Worm (Caenorhabditis elegans) whole organism, L1 larva: Measurements from ENCODE around the gene C29E4.12.

Experiments
- C16A3.4 ChIP-seq: fragments of 150-350 bp; optimal IDR thresholded peaks from 2 replicates; lab custom pipeline; 2014; ENCODE audit warnings: missing biosample characterization, missing genetic modification characterization
- C34B4.2 ChIP-seq: sonication (generic microtip); optimal IDR thresholded peaks from 2 replicates; lab custom pipeline; 2017; ENCODE audit warnings: mild to moderate bottlenecking, missing genetic modification characterization, missing compliant biosample characterization
- Y116A8C.19 ChIP-seq: sonication (generic microtip); optimal IDR thresholded peaks from 2 replicates; lab custom pipeline; 2016; ENCODE audit warnings: missing compliant biosample characterization, missing genetic modification characterization, borderline replicate concordance
- aha-1 ChIP-seq: fragments of 150-350 bp; optimal IDR thresholded peaks from 2 replicates; lab custom pipeline; 2014; ENCODE audit warnings: missing biosample characterization, missing genetic modification characterization
- ceh-8 ChIP-seq: fragments of 200-800 bp; sonication (Bioruptor generic); optimal IDR thresholded peaks from 2 replicates; lab custom pipeline; 2018; ENCODE audit warnings: mild to moderate bottlenecking, missing genetic modification characterization, moderate library complexity, missing compliant biosample characterization
- ceh-82 ChIP-seq, 3 experiments: fragments of 150-350 bp in 1 of 3; sonication (generic microtip) in 2 of 3; optimal IDR thresholded peaks; 2 replicates each; lab custom pipeline; 2014 to 2017; ENCODE audit warnings: missing biosample characterization in 3 of 3, missing genetic modification characterization in 3 of 3
- ceh-88 ChIP-seq: fragments of 200-800 bp; sonication (Bioruptor generic); IDR thresholded peaks from 2 replicates; pipeline ENCODE4 v1.3.6; 2022; ENCODE audit warnings: missing genetic modification characterization, missing compliant biosample characterization
- ceh-90 ChIP-seq: sonication (generic microtip); optimal IDR thresholded peaks from 2 replicates; lab custom pipeline; 2016; ENCODE audit warnings: missing genetic modification characterization, missing compliant biosample characterization
- ces-1 ChIP-seq: fragments of 150-350 bp; optimal IDR thresholded peaks from 2 replicates; lab custom pipeline; 2014; ENCODE audit warnings: missing biosample characterization, missing genetic modification reagents, missing genetic modification characterization
- efl-1 ChIP-seq, 4 experiments: fragments of 150-350 bp; optimal IDR thresholded peaks in 3 of 4; peaks in 1 of 4; 1 replicate in 1 of 4; 2 replicates in 3 of 4; lab custom pipeline; 2014; ENCODE audit warnings: missing biosample characterization in 2 of 4, missing genetic modification characterization in 2 of 4, missing genetic modification reagents in 2 of 4
- efl-3 ChIP-seq: fragments of 200-800 bp; sonication (Bioruptor generic); optimal IDR thresholded peaks from 2 replicates; lab custom pipeline; 2018; ENCODE audit warnings: mild to moderate bottlenecking, missing genetic modification characterization, missing compliant biosample characterization
- egl-27 ChIP-seq, 2 experiments: fragments of 150-350 bp in 1 of 2; sonication (generic microtip); optimal IDR thresholded peaks; 3 replicates each; lab custom pipeline; 2017 to 2018; ENCODE audit warnings: missing biosample characterization in 2 of 2, missing genetic modification characterization in 2 of 2, missing genetic modification reagents in 2 of 2
- elt-3 ChIP-seq, 6 experiments: fragments of 150-350 bp in 1 of 6; sonication (generic microtip); optimal IDR thresholded peaks; 2 replicates each; lab custom pipeline; 2017 to 2018; ENCODE audit warnings: missing biosample characterization in 6 of 6, missing genetic modification characterization in 6 of 6, inconsistent platforms in 1 of 6
- fkh-10 ChIP-seq: sonication (generic microtip); optimal IDR thresholded peaks from 2 replicates; lab custom pipeline; 2017; ENCODE audit warnings: missing biosample characterization, missing genetic modification reagents, missing genetic modification characterization
- fkh-8 ChIP-seq: sonication (generic microtip); optimal IDR thresholded peaks from 2 replicates; lab custom pipeline; 2016; ENCODE audit warnings: mild to moderate bottlenecking, missing genetic modification characterization, missing compliant biosample characterization
- fos-1 ChIP-seq: fragments of 150-350 bp; optimal IDR thresholded peaks from 2 replicates; lab custom pipeline; 2014; ENCODE audit warnings: missing biosample characterization, missing genetic modification characterization
- hlh-17 ChIP-seq: fragments of 200-800 bp; sonication (Bioruptor generic); optimal IDR thresholded peaks from 2 replicates; lab custom pipeline; 2018; ENCODE audit warnings: missing genetic modification characterization, mild to moderate bottlenecking, missing compliant biosample characterization, moderate library complexity, borderline replicate concordance
- irx-1 ChIP-seq: sonication (generic microtip); optimal IDR thresholded peaks from 2 replicates; lab custom pipeline; 2016; ENCODE audit warnings: missing genetic modification characterization, missing compliant biosample characterization
- jun-1 ChIP-seq: fragments of 150-350 bp; optimal IDR thresholded peaks from 2 replicates; lab custom pipeline; 2014; ENCODE audit warnings: missing biosample characterization, missing genetic modification reagents, missing genetic modification characterization
- lin-13 ChIP-seq: fragments of 150-350 bp; optimal IDR thresholded peaks from 2 replicates; lab custom pipeline; 2014; ENCODE audit warnings: missing biosample characterization, missing genetic modification reagents, missing genetic modification characterization
- lin-15B ChIP-seq: fragments of 150-350 bp; sonication (generic microtip); optimal IDR thresholded peaks from 3 replicates; lab custom pipeline; 2014; ENCODE audit warnings: missing biosample characterization, missing genetic modification characterization
- lin-35 ChIP-seq, 2 experiments: fragments of 150-350 bp; optimal IDR thresholded peaks; 2 replicates each; lab custom pipeline; 2014; ENCODE audit warnings: missing biosample characterization in 2 of 2, missing genetic modification characterization in 2 of 2, missing genetic modification reagents in 2 of 2
- lsy-2 ChIP-seq, 2 experiments: fragments of 150-350 bp; optimal IDR thresholded peaks; 2 replicates each; lab custom pipeline; 2014; ENCODE audit warnings: missing biosample characterization in 2 of 2, missing genetic modification characterization in 2 of 2
- nhr-11 ChIP-seq: fragments of 150-350 bp; optimal IDR thresholded peaks from 2 replicates; lab custom pipeline; 2014; ENCODE audit warnings: missing biosample characterization, missing genetic modification characterization
- nhr-19 ChIP-seq: fragments of 200-800 bp; sonication (Bioruptor generic); conservative IDR thresholded peaks from 2 replicates; pipeline ENCODE4 v1.3.6; 2022; ENCODE audit warnings: missing genetic modification characterization, missing compliant biosample characterization
- nhr-20 ChIP-seq: sonication (generic microtip); optimal IDR thresholded peaks from 2 replicates; lab custom pipeline; 2016; ENCODE audit warnings: mild to moderate bottlenecking, missing genetic modification characterization, missing compliant biosample characterization
- nhr-47 ChIP-seq: sonication (generic microtip); optimal IDR thresholded peaks from 2 replicates; lab custom pipeline; 2016; ENCODE audit warnings: mild to moderate bottlenecking, missing genetic modification characterization, moderate library complexity, missing compliant biosample characterization
- nhr-71 ChIP-seq: sonication (generic microtip); optimal IDR thresholded peaks from 2 replicates; lab custom pipeline; 2016; ENCODE audit warnings: mild to moderate bottlenecking, missing genetic modification characterization, moderate library complexity, missing compliant biosample characterization
- nhr-77 ChIP-seq: fragments of 150-350 bp; optimal IDR thresholded peaks from 2 replicates; lab custom pipeline; 2014; ENCODE audit warnings: missing biosample characterization, missing genetic modification characterization
- nhr-84 ChIP-seq: sonication (generic microtip); optimal IDR thresholded peaks from 2 replicates; lab custom pipeline; 2017; ENCODE audit warnings: missing biosample characterization, missing genetic modification characterization
- pag-3 ChIP-seq: sonication (generic microtip); optimal IDR thresholded peaks from 2 replicates; lab custom pipeline; 2017; ENCODE audit warnings: missing genetic modification characterization, mild to moderate bottlenecking, missing compliant biosample characterization, antibody characterized with exemption, borderline replicate concordance; ENCODE audit not compliant: insufficient read depth
- pax-3 ChIP-seq: fragments of 200-800 bp; sonication (Bioruptor generic); optimal IDR thresholded peaks from 2 replicates; lab custom pipeline; 2018; ENCODE audit warnings: mild to moderate bottlenecking, missing genetic modification characterization, moderate library complexity, missing compliant biosample characterization
- pqm-1 ChIP-seq: sonication (generic microtip); optimal IDR thresholded peaks from 3 replicates; lab custom pipeline; 2017; ENCODE audit warnings: missing biosample characterization, missing genetic modification characterization
- rnt-1 ChIP-seq: sonication (generic microtip); optimal IDR thresholded peaks from 2 replicates; lab custom pipeline; 2016; ENCODE audit warnings: mild to moderate bottlenecking, missing genetic modification characterization, moderate library complexity, missing compliant biosample characterization
- skn-1 ChIP-seq: fragments of 150-350 bp; optimal IDR thresholded peaks from 2 replicates; lab custom pipeline; 2014; ENCODE audit warnings: missing biosample characterization, missing genetic modification characterization
- snpc-4 ChIP-seq: fragments of 150-350 bp; optimal IDR thresholded peaks from 2 replicates; lab custom pipeline; 2014; ENCODE audit warnings: missing biosample characterization, missing genetic modification characterization
- sox-4 ChIP-seq: sonication (generic microtip); optimal IDR thresholded peaks from 2 replicates; lab custom pipeline; 2016; ENCODE audit warnings: missing genetic modification characterization, missing compliant biosample characterization
- sup-37 ChIP-seq: fragments of 200-800 bp; sonication (Bioruptor generic); optimal IDR thresholded peaks from 2 replicates; lab custom pipeline; 2018; ENCODE audit warnings: mild to moderate bottlenecking, missing genetic modification characterization, missing compliant biosample characterization
- swsn-7 ChIP-seq: sonication (generic microtip); optimal IDR thresholded peaks from 2 replicates; lab custom pipeline; 2016; ENCODE audit warnings: missing genetic modification characterization, missing compliant biosample characterization
- tbx-2 ChIP-seq: sonication (generic microtip); optimal IDR thresholded peaks from 2 replicates; lab custom pipeline; 2016; ENCODE audit warnings: missing genetic modification characterization, missing compliant biosample characterization
- tlp-1 ChIP-seq: fragments of 150-350 bp; optimal IDR thresholded peaks from 2 replicates; lab custom pipeline; 2014; ENCODE audit warnings: missing biosample characterization, missing genetic modification characterization
- unc-30 ChIP-seq: sonication (generic microtip); optimal IDR thresholded peaks from 2 replicates; lab custom pipeline; 2017; ENCODE audit warnings: missing biosample characterization, missing genetic modification characterization
- unc-86 ChIP-seq: sonication (generic microtip); optimal IDR thresholded peaks from 2 replicates; lab custom pipeline; 2016; ENCODE audit warnings: missing genetic modification characterization, missing compliant biosample characterization
- unc-98 ChIP-seq: fragments of 200-800 bp; sonication (Bioruptor generic); IDR thresholded peaks from 2 replicates; pipeline ENCODE4 v1.3.6; 2022; ENCODE audit warnings: missing genetic modification characterization, missing compliant biosample characterization
- vab-15 ChIP-seq: sonication (generic microtip); optimal IDR thresholded peaks from 2 replicates; lab custom pipeline; 2017; ENCODE audit warnings: missing genotype, mild to moderate bottlenecking, missing genetic modification characterization, missing compliant biosample characterization
- xbp-1 ChIP-seq: sonication (generic microtip); optimal IDR thresholded peaks from 2 replicates; lab custom pipeline; 2016; ENCODE audit warnings: missing genetic modification characterization, missing compliant biosample characterization
- zip-4 ChIP-seq: fragments of 200-800 bp; sonication (Bioruptor generic); optimal IDR thresholded peaks from 2 replicates; lab custom pipeline; 2018; ENCODE audit warnings: mild to moderate bottlenecking, missing genetic modification characterization, moderate library complexity, missing compliant biosample characterization
- ztf-11 ChIP-seq, 2 experiments: sonication (generic microtip); optimal IDR thresholded peaks; 2 replicates each; lab custom pipeline; 2016 to 2017; ENCODE audit warnings: missing genetic modification characterization in 2 of 2, missing biosample characterization in 1 of 2, missing compliant biosample characterization in 1 of 2
- ztf-4 ChIP-seq: fragments of 150-350 bp; optimal IDR thresholded peaks from 2 replicates; lab custom pipeline; 2014; ENCODE audit warnings: missing biosample characterization, missing genetic modification characterization

C29E4.12 gene

DNA sequence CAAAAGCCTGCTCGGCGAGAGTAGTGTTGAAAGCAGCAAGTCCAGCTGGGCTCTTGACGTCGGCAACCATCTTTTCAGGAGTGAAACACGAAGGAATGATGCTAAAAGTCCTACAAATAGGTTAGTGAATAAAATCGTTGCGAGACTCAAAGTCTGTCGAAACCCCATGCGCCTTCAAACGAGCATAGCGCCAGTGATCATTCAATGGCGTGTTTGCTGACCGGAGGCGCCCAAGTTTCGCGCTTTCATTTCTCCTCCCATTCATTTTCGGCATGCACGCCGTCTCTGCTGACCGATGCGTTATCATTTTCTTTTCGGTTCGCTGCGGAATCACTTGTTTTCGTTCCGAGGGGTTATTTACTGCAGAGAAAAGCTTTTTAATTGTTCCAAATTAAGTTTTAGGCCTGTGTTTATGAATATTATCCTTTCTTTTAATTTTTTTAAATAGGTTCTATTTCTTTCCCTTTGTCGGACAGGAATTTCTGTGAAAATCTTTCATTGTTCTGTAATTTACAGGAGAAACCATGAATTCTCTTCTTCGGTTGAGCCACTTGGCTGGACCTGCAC is 32.3 kb downstream of the C29E4.12 start, which contains the start of the genes eef-1B.1 and aco-2 (continued):
- peak; percentile 96 for TF ChIP-seq nhr-19
- no peak for TF ChIP-seq pqm-1
- peak; percentile 71 for TF ChIP-seq sup-37 (GFP tag; lab: Kevin White, UChicago)
- TF ChIP-seq fkh-10 (GFP tag; lab: Kevin White, UChicago): peak; percentile 43
- peak; percentile 94 to 95 for TF ChIP-seq lin-35 (GFP tag; optimal IDR thresholded peaks at IDR 0.05; lab: Kevin White, UChicago)
- TF ChIP-seq ceh-8 (GFP tag; lab: Kevin White, UChicago): peak; percentile 64
- peak; percentile 33 for TF ChIP-seq vab-15 (tag; lab: Kevin White, UChicago)
- no peak for TF ChIP-seq C34B4.2 (tag; lab: Kevin White, UChicago)
- peak in 1 of 2 experiments; percentile 70 for TF ChIP-seq ztf-11 (tag; optimal IDR thresholded peaks at IDR 0.05; lab: Kevin White, UChicago)
- TF ChIP-seq tlp-1 (tag; lab: Kevin White, UChicago): no peak
- TF ChIP-seq lin-13 (GFP tag; lab: Kevin White, UChicago): peak; percentile 96
- no peak for TF ChIP-seq egl-27 (tag; optimal IDR thresholded peaks at IDR 0.05; lab: Kevin White, UChicago)
- peak; percentile 95 for TF ChIP-seq tbx-2
- peak; percentile 91 to 93 for TF ChIP-seq efl-1 (optimal IDR thresholded peaks at IDR 0.05; lab: Kevin White, UChicago)
- peak; percentile 83 to 98 for TF ChIP-seq efl-1 (GFP tag; optimal IDR thresholded peaks at IDR 0.05 in 1 of 2; lab: Kevin White, UChicago)
- peak; percentile 95 for TF ChIP-seq rnt-1 (tag; lab: Kevin White, UChicago)
- TF ChIP-seq unc-86 (tag; lab: Kevin White, UChicago): peak; percentile 90
- no peak for TF ChIP-seq pag-3 (tag; lab: Kevin White, UChicago)
- TF ChIP-seq ceh-88 (GFP tag; lab: Robert Waterston, UW): peak; percentile 62
- peak; percentile 43 for TF ChIP-seq nhr-11 (tag; lab: Kevin White, UChicago)
- TF ChIP-seq skn-1: peak; percentile 90
- peak; percentile 88 to 95 (median 91) for TF ChIP-seq ceh-82 (tag; optimal IDR thresholded peaks at IDR 0.05; lab: Kevin White, UChicago)
- TF ChIP-seq nhr-71: peak; percentile 96
- peak; percentile 89 for TF ChIP-seq ztf-4 (tag; lab: Kevin White, UChicago)
- no peak for TF ChIP-seq unc-98 (GFP tag; lab: Robert Waterston, UW)
- TF ChIP-seq unc-30: no peak
- TF ChIP-seq nhr-47 (tag; lab: Kevin White, UChicago): peak; percentile 96
- TF ChIP-seq lsy-2 (tag; optimal IDR thresholded peaks at IDR 0.05; lab: Kevin White, UChicago): peak; percentile 94 to 96
- peak; percentile 87 for TF ChIP-seq nhr-77 (tag; lab: Kevin White, UChicago)
- TF ChIP-seq snpc-4 (tag; lab: Kevin White, UChicago): peak; percentile 85
- TF ChIP-seq fos-1: peak; percentile 81
- no peak for TF ChIP-seq ceh-90 (tag; lab: Kevin White, UChicago)
- peak; percentile 62 for TF ChIP-seq aha-1 (tag; lab: Kevin White, UChicago)

DNA sequence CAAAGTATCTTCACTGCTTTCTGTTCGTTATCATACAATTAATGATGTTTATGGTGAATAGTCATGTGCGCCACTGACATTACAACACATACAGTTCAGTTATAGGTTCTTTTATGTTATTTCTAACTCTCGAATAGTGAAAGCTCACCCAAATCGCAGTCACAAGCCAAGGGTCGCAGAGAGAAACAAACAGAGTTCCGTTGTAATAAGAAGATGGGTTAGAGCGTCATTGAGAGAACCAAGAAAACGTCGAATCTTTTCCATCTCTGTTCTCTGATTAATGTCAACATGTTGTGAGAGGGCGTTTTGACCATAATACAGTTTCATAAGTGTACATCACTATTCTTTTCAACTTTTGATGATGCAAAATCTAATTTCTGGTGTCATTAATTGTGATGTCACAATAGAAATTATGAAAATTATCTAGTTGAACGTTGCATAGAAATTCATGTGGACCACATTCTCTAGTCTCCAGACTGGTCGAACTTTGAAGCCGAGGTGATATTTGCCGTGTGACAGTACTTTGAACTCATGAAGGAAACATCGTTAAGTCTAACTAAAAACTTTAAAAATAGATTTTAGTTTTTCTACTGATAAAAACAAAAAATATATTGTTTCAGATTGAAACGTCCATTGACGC is 33.1 kb downstream of the C29E4.12 start:
- no peak for TF ChIP-seq unc-30
- no peak for TF ChIP-seq irx-1 (tag; lab: Kevin White, UChicago)
- TF ChIP-seq pag-3 (tag; lab: Kevin White, UChicago): no peak
- no peak for TF ChIP-seq ceh-82 (tag; optimal IDR thresholded peaks at IDR 0.05; lab: Kevin White, UChicago)
- no peak for TF ChIP-seq ceh-90 (tag; lab: Kevin White, UChicago)
- TF ChIP-seq fkh-8 (tag; lab: Kevin White, UChicago): no peak
- no peak for TF ChIP-seq ceh-8 (GFP tag; lab: Kevin White, UChicago)
- no peak for TF ChIP-seq Y116A8C.19 (tag; lab: Kevin White, UChicago)
- peak; percentile 4 for TF ChIP-seq xbp-1 (tag; lab: Kevin White, UChicago)
- no peak for TF ChIP-seq lin-15B (tag; lab: Kevin White, UChicago)
- TF ChIP-seq zip-4: no peak
- TF ChIP-seq jun-1 (tag; lab: Kevin White, UChicago): no peak
- no peak for TF ChIP-seq sup-37 (GFP tag; lab: Kevin White, UChicago)
- TF ChIP-seq sox-4 (tag; lab: Kevin White, UChicago): no peak
- TF ChIP-seq elt-3 (tag; optimal IDR thresholded peaks at IDR 0.05; lab: Kevin White, UChicago): peak in 3 of 6 experiments; percentile 8 to 40 (median 8)
- no peak for TF ChIP-seq efl-3 (GFP tag; lab: Kevin White, UChicago)
- no peak for TF ChIP-seq swsn-7 (tag; lab: Kevin White, UChicago)
- TF ChIP-seq fkh-10 (GFP tag; lab: Kevin White, UChicago): no peak
- TF ChIP-seq C16A3.4: peak; percentile 16
- no peak for TF ChIP-seq aha-1 (tag; lab: Kevin White, UChicago)
- peak; percentile 68 for TF ChIP-seq nhr-20 (tag; lab: Kevin White, UChicago)
- no peak for TF ChIP-seq ces-1 (GFP tag; lab: Kevin White, UChicago)
- TF ChIP-seq hlh-17 (GFP tag; lab: Kevin White, UChicago): no peak
- TF ChIP-seq pax-3 (tag; lab: Kevin White, UChicago): no peak
- no peak for TF ChIP-seq nhr-84
